Fruit fly (Drosophila melanogaster) whole organism, prepupa: ENCODE results near the gene Dnali1.

ENCODE experiments used
- Blimp-1 ChIP-seq: fragments of 200-800 bp; sonication (Bioruptor generic); optimal IDR thresholded peaks from 3 replicates; lab custom pipeline; 2017; ENCODE audit warnings: missing biosample characterization, missing genetic modification characterization, mild to moderate bottlenecking, moderate library complexity, missing genetic modification reagents
- CG10631 ChIP-seq: fragments of 200-800 bp; sonication (Bioruptor generic); optimal IDR thresholded peaks from 2 replicates; lab custom pipeline; 2016; ENCODE audit warnings: missing biosample characterization, missing genetic modification characterization
- CG10669 ChIP-seq: fragments of 200-800 bp; sonication (Bioruptor generic); optimal IDR thresholded peaks from 3 replicates; lab custom pipeline; 2018; ENCODE audit warnings: missing biosample characterization, mild to moderate bottlenecking, missing genetic modification characterization, moderate library complexity
- CG11762 ChIP-seq: fragments of 200-800 bp; sonication (Bioruptor generic); optimal IDR thresholded peaks from 3 replicates; lab custom pipeline; 2016; ENCODE audit warnings: missing biosample characterization, missing genetic modification characterization; ENCODE audit not compliant: insufficient read depth
- CG11902 ChIP-seq: fragments of 200-800 bp; sonication (Bioruptor generic); optimal IDR thresholded peaks from 3 replicates; lab custom pipeline; 2016; ENCODE audit warnings: missing biosample characterization, missing genetic modification characterization
- CG15336 ChIP-seq: fragments of 200-800 bp; sonication (Bioruptor generic); IDR thresholded peaks from 2 replicates; pipeline ENCODE4 v1.3.6; 2022; ENCODE audit warnings: missing biosample characterization, missing genetic modification characterization
- CG1621 ChIP-seq: fragments of 200-800 bp; sonication (Bioruptor generic); optimal IDR thresholded peaks from 3 replicates; lab custom pipeline; 2018; ENCODE audit warnings: missing biosample characterization, mild to moderate bottlenecking, missing genetic modification characterization
- CG3032 ChIP-seq: fragments of 200-800 bp; optimal IDR thresholded peaks from 2 replicates; lab custom pipeline; 2019; ENCODE audit warnings: missing biosample characterization, mild to moderate bottlenecking, missing genetic modification characterization, moderate library complexity
- CG31627 ChIP-seq: fragments of 200-800 bp; sonication (Bioruptor generic); optimal IDR thresholded peaks from 3 replicates; lab custom pipeline; 2016; ENCODE audit warnings: missing biosample characterization, missing genetic modification characterization
- CG32006 ChIP-seq: fragments of 200-800 bp; sonication (Bioruptor generic); optimal IDR thresholded peaks from 3 replicates; lab custom pipeline; 2017; ENCODE audit warnings: missing biosample characterization, mild to moderate bottlenecking, missing genetic modification characterization
- CG3919 ChIP-seq: fragments of 200-800 bp; sonication (Bioruptor generic); optimal IDR thresholded peaks from 3 replicates; lab custom pipeline; 2016; ENCODE audit warnings: missing biosample characterization, missing genetic modification characterization
- CG4318 ChIP-seq: fragments of 200-800 bp; sonication (Bioruptor generic); optimal IDR thresholded peaks from 3 replicates; lab custom pipeline; 2017; ENCODE audit warnings: missing biosample characterization, mild to moderate bottlenecking, missing genetic modification characterization
- CG6163 ChIP-seq: fragments of 200-800 bp; sonication (Bioruptor generic); IDR thresholded peaks from 3 replicates; pipeline ENCODE4 v1.3.6; 2022; ENCODE audit warnings: missing biosample characterization, missing genetic modification characterization
- CG6276 ChIP-seq: fragments of 200-800 bp; sonication (Bioruptor generic); optimal IDR thresholded peaks from 2 replicates; lab custom pipeline; 2017; ENCODE audit warnings: missing biosample characterization, mild to moderate bottlenecking, missing genetic modification characterization
- CG6854 ChIP-seq: fragments of 200-800 bp; sonication (Bioruptor generic); optimal IDR thresholded peaks from 2 replicates; lab custom pipeline; 2017; ENCODE audit warnings: missing biosample characterization, mild to moderate bottlenecking, missing genetic modification characterization
- CG7368 ChIP-seq: fragments of 200-800 bp; sonication (Bioruptor generic); optimal IDR thresholded peaks from 3 replicates; lab custom pipeline; 2016; ENCODE audit warnings: missing biosample characterization, missing genetic modification characterization
- CG8319 ChIP-seq: fragments of 200-800 bp; sonication (Bioruptor generic); optimal IDR thresholded peaks from 3 replicates; lab custom pipeline; 2016; ENCODE audit warnings: missing biosample characterization, missing genetic modification characterization
- Eip75B ChIP-seq: fragments of 200-800 bp; sonication (Bioruptor generic); optimal IDR thresholded peaks from 3 replicates; lab custom pipeline; 2016; ENCODE audit warnings: missing biosample characterization, missing genetic modification characterization
- Eip78C ChIP-seq: fragments of 200-800 bp; sonication (Bioruptor generic); peaks from one replicate; lab custom pipeline; 2016; ENCODE audit warnings: missing biosample characterization, missing genetic modification characterization
- Ets21C ChIP-seq: fragments of 200-800 bp; sonication (Bioruptor generic); optimal IDR thresholded peaks from 3 replicates; lab custom pipeline; 2016; ENCODE audit warnings: missing biosample characterization, missing genetic modification characterization
- Gug ChIP-seq: fragments of 200-800 bp; sonication (Bioruptor generic); IDR thresholded peaks from 2 replicates; pipeline ENCODE4 v1.3.6; 2022; ENCODE audit warnings: missing biosample characterization, missing genetic modification characterization
- Met ChIP-seq: fragments of 200-800 bp; sonication (Bioruptor generic); optimal IDR thresholded peaks from 3 replicates; lab custom pipeline; 2016; ENCODE audit warnings: missing biosample characterization, missing genetic modification characterization
- OdsH ChIP-seq: fragments of 200-800 bp; sonication (Bioruptor generic); optimal IDR thresholded peaks from 3 replicates; lab custom pipeline; 2016; ENCODE audit warnings: missing biosample characterization, missing genetic modification characterization
- Smox ChIP-seq: fragments of 200-800 bp; sonication (Bioruptor generic); optimal IDR thresholded peaks from 3 replicates; lab custom pipeline; 2016; ENCODE audit warnings: missing biosample characterization, missing genetic modification characterization
- Sox102F ChIP-seq: fragments of 200-800 bp; sonication (Bioruptor generic); optimal IDR thresholded peaks from 2 replicates; lab custom pipeline; 2016; ENCODE audit warnings: missing biosample characterization, mild to moderate bottlenecking, missing genetic modification characterization
- Sox14 ChIP-seq: fragments of 200-800 bp; sonication (Bioruptor generic); optimal IDR thresholded peaks from 3 replicates; lab custom pipeline; 2016; ENCODE audit warnings: missing biosample characterization, missing genetic modification characterization
- Sox15 ChIP-seq: fragments of 200-800 bp; sonication (Bioruptor generic); optimal IDR thresholded peaks from 3 replicates; lab custom pipeline; 2016; ENCODE audit warnings: missing biosample characterization, missing genetic modification characterization
- achi ChIP-seq: fragments of 200-800 bp; sonication (Bioruptor generic); optimal IDR thresholded peaks from 3 replicates; lab custom pipeline; 2016; ENCODE audit warnings: missing biosample characterization, missing genetic modification characterization
- acj6 ChIP-seq: fragments of 200-800 bp; sonication (Bioruptor generic); optimal IDR thresholded peaks from 3 replicates; lab custom pipeline; 2016; ENCODE audit warnings: missing biosample characterization, missing genetic modification characterization
- dsx ChIP-seq: fragments of 200-800 bp; optimal IDR thresholded peaks from 3 replicates; lab custom pipeline; 2019; ENCODE audit warnings: missing biosample characterization, mild to moderate bottlenecking, missing genetic modification characterization, moderate library complexity; ENCODE audit not compliant: poor library complexity, severe bottlenecking
- eg ChIP-seq: fragments of 200-800 bp; sonication (Bioruptor generic); IDR thresholded peaks from 3 replicates; pipeline ENCODE4 v1.3.6; 2022; ENCODE audit warnings: missing biosample characterization, missing genetic modification characterization
- fd59A ChIP-seq: fragments of 200-800 bp; sonication (Bioruptor generic); optimal IDR thresholded peaks from 2 replicates; lab custom pipeline; 2017; ENCODE audit warnings: missing biosample characterization, mild to moderate bottlenecking, missing genetic modification characterization, missing genetic modification reagents
- fd85E ChIP-seq: fragments of 200-800 bp; sonication (Bioruptor generic); optimal IDR thresholded peaks from 3 replicates; lab custom pipeline; 2016; ENCODE audit warnings: missing biosample characterization, missing genetic modification characterization
- fkh ChIP-seq: fragments of 200-800 bp; sonication (Bioruptor generic); optimal IDR thresholded peaks from 3 replicates; lab custom pipeline; 2017; ENCODE audit warnings: missing biosample characterization, mild to moderate bottlenecking, missing genetic modification characterization, moderate library complexity
- net ChIP-seq: fragments of 200-800 bp; sonication (Bioruptor generic); optimal IDR thresholded peaks from 3 replicates; lab custom pipeline; 2016; ENCODE audit warnings: missing biosample characterization, missing genetic modification characterization
- pdm3 ChIP-seq: fragments of 200-800 bp; sonication (Bioruptor generic); optimal IDR thresholded peaks from 3 replicates; lab custom pipeline; 2016; ENCODE audit warnings: missing biosample characterization, missing genetic modification characterization
- salr ChIP-seq, 2 experiments: fragments of 200-800 bp; sonication (Bioruptor generic); optimal IDR thresholded peaks; 3 replicates each; lab custom pipeline; 2016 to 2018; ENCODE audit warnings: missing biosample characterization in 2 of 2, missing genetic modification characterization in 2 of 2, mild to moderate bottlenecking in 1 of 2
- spab ChIP-seq: fragments of 200-800 bp; sonication (Bioruptor generic); optimal IDR thresholded peaks from 2 replicates; lab custom pipeline; 2017; ENCODE audit warnings: missing biosample characterization, mild to moderate bottlenecking, missing genetic modification characterization, missing genetic modification reagents
- ss ChIP-seq, 2 experiments: fragments of 200-800 bp; sonication (Bioruptor generic); optimal IDR thresholded peaks; 2 replicates in 1 of 2; 3 replicates in 1 of 2; lab custom pipeline; 2017 to 2018; ENCODE audit warnings: mild to moderate bottlenecking in 2 of 2, missing biosample characterization in 2 of 2, missing genetic modification characterization in 2 of 2, moderate library complexity in 1 of 2
- svp ChIP-seq: fragments of 200-800 bp; sonication (Bioruptor generic); peaks from one replicate; lab custom pipeline; 2016; ENCODE audit warnings: missing biosample characterization, missing genetic modification characterization
- topi ChIP-seq: fragments of 200-800 bp; sonication (Bioruptor generic); optimal IDR thresholded peaks from 3 replicates; lab custom pipeline; 2016; ENCODE audit warnings: missing biosample characterization, missing genetic modification characterization
- vri ChIP-seq: fragments of 200-800 bp; sonication (Bioruptor generic); optimal IDR thresholded peaks from 3 replicates; lab custom pipeline; 2016; ENCODE audit warnings: missing biosample characterization, mild to moderate bottlenecking, missing genetic modification characterization

Dnali1 gene

DNA sequence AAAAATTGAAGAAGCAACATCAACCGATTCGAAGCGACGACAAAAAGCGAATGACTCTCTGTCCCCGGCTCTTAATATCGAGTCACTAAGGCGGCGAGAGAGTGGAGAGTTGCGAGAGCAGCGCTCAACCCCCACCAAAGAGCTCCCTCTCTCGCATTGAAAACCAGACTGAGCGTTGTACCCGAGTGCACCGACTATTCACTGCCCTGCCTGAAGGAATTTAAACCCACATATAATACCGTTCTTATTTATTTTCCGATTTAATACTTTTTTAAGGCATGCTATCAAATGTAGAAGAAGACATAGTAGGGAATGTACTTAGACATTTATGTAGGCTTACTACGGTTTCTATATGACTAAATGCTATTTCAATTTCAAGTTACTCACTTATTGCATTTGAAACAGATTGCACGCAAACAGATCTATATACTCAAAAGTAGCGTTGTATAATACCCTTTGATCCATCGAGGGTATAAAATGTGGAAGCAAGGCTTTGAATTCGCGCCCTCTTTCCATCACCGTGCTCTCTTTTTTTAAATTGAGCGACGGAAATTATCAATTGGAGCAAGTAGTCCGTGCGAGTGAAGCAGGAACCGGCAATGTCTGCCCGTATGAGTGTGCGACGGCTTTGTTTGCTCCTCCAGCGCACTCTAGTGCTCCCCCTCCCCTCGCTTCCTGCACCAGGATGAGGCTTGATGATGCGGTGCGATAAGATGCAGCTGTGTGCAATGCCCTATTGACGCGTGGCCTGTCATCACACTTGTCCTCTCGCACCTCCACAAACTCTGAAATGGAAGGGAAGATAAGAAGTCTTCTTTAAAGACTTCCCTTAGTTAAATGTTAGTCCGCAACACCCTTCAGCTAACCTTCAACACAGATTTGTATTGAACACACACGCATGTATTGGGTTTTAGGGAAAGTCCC is 5.7 kb downstream of the Dnali1 start, which contains the start of gene mthl5 (continued):
- TF ChIP-seq CG6276 (GFP tag; lab: Kevin White, UChicago) (peak; percentile 88), eg (GFP tag; lab: Robert Waterston, UW) (peak; percentile 84), acj6 (GFP tag; lab: Kevin White, UChicago) (peak; percentile 95), fd59A (GFP tag; lab: Kevin White, UChicago) (peak; percentile 94), CG10669 (GFP tag; lab: Kevin White, UChicago) (peak; percentile 92), Gug (peak; percentile 81), OdsH (GFP tag; lab: Kevin White, UChicago) (peak; percentile 96), topi (GFP tag; lab: Kevin White, UChicago) (peak; percentile 96), CG11902 (GFP tag; lab: Kevin White, UChicago) (peak; percentile 95), Sox102F (GFP tag; lab: Kevin White, UChicago) (peak; percentile 93), dsx (GFP tag; lab: Kevin White, UChicago) (peak; percentile 93), CG1621 (tag; lab: Kevin White, UChicago) (peak; percentile 90), net (GFP tag; lab: Kevin White, UChicago) (peak; percentile 91), CG15336 (peak; percentile 92), CG31627 (peak; percentile 97), CG6163 (GFP tag; lab: Robert Waterston, UW) (peak; percentile 81), Sox14 (GFP tag; lab: Kevin White, UChicago) (peak; percentile 97), Eip78C (peak; percentile 99), CG6854 (GFP tag; lab: Kevin White, UChicago) (peak; percentile 80)

DNA sequence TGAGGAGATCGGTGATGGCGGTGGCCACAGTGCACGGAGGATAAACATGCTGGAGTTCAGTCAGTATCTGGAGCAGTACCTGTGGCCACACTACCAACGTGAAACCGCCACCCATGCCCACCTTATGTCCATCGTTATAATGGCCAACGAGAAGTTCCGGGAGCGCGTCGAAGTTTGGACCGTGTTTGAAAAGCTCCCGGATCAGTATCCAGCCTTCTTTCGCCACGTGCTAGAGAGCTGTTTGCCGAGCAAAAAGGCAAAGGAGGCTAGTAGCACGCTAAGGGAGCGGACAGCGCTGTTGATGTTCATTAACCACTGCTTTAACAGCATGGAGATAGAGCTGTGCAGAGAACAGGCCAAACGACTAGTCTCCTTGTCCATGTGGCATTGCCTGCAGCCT is 10.0 kb downstream of the Dnali1 start:
- no peak for TF ChIP-seq Smox (GFP tag; lab: Kevin White, UChicago)
- no peak for TF ChIP-seq fkh (GFP tag; lab: Kevin White, UChicago)
- TF ChIP-seq pdm3 (GFP tag; lab: Kevin White, UChicago), result no peak
- TF ChIP-seq CG11762 (GFP tag; lab: Kevin White, UChicago), result no peak
- no peak for TF ChIP-seq CG4318 (GFP tag; lab: Kevin White, UChicago)
- no peak for TF ChIP-seq achi (GFP tag; lab: Kevin White, UChicago)
- TF ChIP-seq svp (GFP tag; lab: Kevin White, UChicago), result no peak
- TF ChIP-seq CG7368 (GFP tag; lab: Kevin White, UChicago), result no peak
- no peak for TF ChIP-seq fd59A (GFP tag; lab: Kevin White, UChicago)
- TF ChIP-seq Gug, result no peak
- TF ChIP-seq acj6 (GFP tag; lab: Kevin White, UChicago), result no peak
- TF ChIP-seq eg (GFP tag; lab: Robert Waterston, UW), result no peak
- TF ChIP-seq, all 60 proteins: peak for 0

DNA sequence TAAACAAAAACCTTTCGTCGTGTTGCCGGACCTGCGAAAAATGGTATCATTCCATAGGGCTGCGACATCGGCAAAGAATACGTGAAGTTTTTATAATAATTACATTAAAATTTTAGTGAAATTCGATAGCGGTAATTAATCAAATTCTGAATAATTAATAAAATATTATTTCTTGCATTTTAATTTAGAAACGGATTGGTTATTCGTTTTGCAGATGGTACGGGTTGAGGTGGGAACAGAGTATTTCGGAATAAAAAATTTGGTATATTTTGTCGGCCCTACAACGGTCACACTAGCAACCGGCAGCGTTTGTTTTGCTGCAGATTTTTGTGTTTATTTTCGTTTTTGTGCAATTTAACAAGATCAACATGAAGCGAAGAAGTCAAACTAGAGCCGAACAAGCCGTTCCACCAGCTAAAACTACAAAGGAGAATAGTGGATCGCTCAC is 10.6 kb downstream of the Dnali1 start, which contains the start of the genes CG6962 and CG31368:
CG6962 (minus strand) TSS at position 29 of the 448 bp plus-strand sequence.
CG31368 (plus strand) TSS at position 285 of the 448 bp plus-strand sequence.
- no peak for TF ChIP-seq fd85E
- peak; percentile 79 for TF ChIP-seq OdsH (GFP tag; lab: Kevin White, UChicago)
- peak; percentile 69 for TF ChIP-seq CG32006
- peak; percentile 73 for TF ChIP-seq fkh (GFP tag; lab: Kevin White, UChicago)
- TF ChIP-seq CG10631 (GFP tag; lab: Kevin White, UChicago), result peak; percentile 80
- TF ChIP-seq eg (GFP tag; lab: Robert Waterston, UW), result peak; percentile 82
- TF ChIP-seq CG6276 (GFP tag; lab: Kevin White, UChicago), result no peak
- peak; percentile 40 for TF ChIP-seq Sox102F (GFP tag; lab: Kevin White, UChicago)
- peak; percentile 69 for TF ChIP-seq Sox15
- TF ChIP-seq svp (GFP tag; lab: Kevin White, UChicago), result no peak
- no peak for TF ChIP-seq dsx (GFP tag; lab: Kevin White, UChicago)
- no peak for TF ChIP-seq vri (GFP tag; lab: Kevin White, UChicago)
- peak; percentile 82 for TF ChIP-seq CG3032 (tag; lab: Kevin White, UChicago)
- TF ChIP-seq Eip78C, result peak; percentile 85
- TF ChIP-seq CG8319, result peak; percentile 36
- TF ChIP-seq CG31627, result peak; percentile 77
- TF ChIP-seq topi (GFP tag; lab: Kevin White, UChicago), result peak; percentile 65
- peak; percentile 72 for TF ChIP-seq CG3919
- TF ChIP-seq Eip75B (GFP tag; lab: Kevin White, UChicago), result peak; percentile 71
- peak; percentile 57 for TF ChIP-seq achi (GFP tag; lab: Kevin White, UChicago)
- no peak for TF ChIP-seq salr (GFP tag; optimal IDR thresholded peaks at IDR 0.05; lab: Kevin White, UChicago)
- TF ChIP-seq ss (GFP tag; optimal IDR thresholded peaks at IDR 0.05; lab: Kevin White, UChicago), result no peak
- TF ChIP-seq CG7368 (GFP tag; lab: Kevin White, UChicago), result no peak
- peak; percentile 64 for TF ChIP-seq Ets21C (GFP tag; lab: Kevin White, UChicago)
- no peak for TF ChIP-seq Met (GFP tag; lab: Kevin White, UChicago)
- no peak for TF ChIP-seq spab
- peak; percentile 71 for TF ChIP-seq Smox (GFP tag; lab: Kevin White, UChicago)
- peak; percentile 53; the same call in 1 of the 2 replicates for TF ChIP-seq CG15336
- TF ChIP-seq Gug, result peak; percentile 80
- no peak for TF ChIP-seq Blimp-1 (GFP tag; lab: Kevin White, UChicago)
